Fruit fly (Drosophila melanogaster) whole organism, embryonic: ENCODE measurements around the gene Tbc1d22.

Experiments
- Asciz ChIP-seq: fragments of 200-800 bp; sonication (Bioruptor generic); optimal IDR thresholded peaks from 2 replicates; lab custom pipeline; 2017; ENCODE audit warnings: missing biosample characterization, mild to moderate bottlenecking, missing genetic modification characterization, missing genetic modification reagents
- CG10209 ChIP-seq: fragments of 200-800 bp; sonication (Bioruptor generic); optimal IDR thresholded peaks from 3 replicates; lab custom pipeline; 2017; ENCODE audit warnings: missing biosample characterization, mild to moderate bottlenecking, missing genetic modification characterization, missing genetic modification reagents
- CG10462 ChIP-seq: fragments of 200-800 bp; sonication (Bioruptor generic); optimal IDR thresholded peaks from 2 replicates; lab custom pipeline; 2016; ENCODE audit warnings: missing biosample characterization, missing genetic modification characterization
- CG10654 ChIP-seq: fragments of 200-800 bp; sonication (Bioruptor generic); optimal IDR thresholded peaks from 2 replicates; lab custom pipeline; 2016; ENCODE audit warnings: missing biosample characterization, missing genetic modification characterization
- CG11247 ChIP-seq: fragments of 200-800 bp; sonication (Bioruptor generic); IDR thresholded peaks from 2 replicates; pipeline ENCODE4 v1.3.6; 2022; ENCODE audit warnings: missing biosample characterization, missing genetic modification characterization
- CG11504 ChIP-seq: fragments of 200-800 bp; sonication (Bioruptor generic); optimal IDR thresholded peaks from 3 replicates; lab custom pipeline; 2019; ENCODE audit warnings: missing biosample characterization, mild to moderate bottlenecking, missing genetic modification characterization, moderate library complexity
- CG11696 ChIP-seq: fragments of 200-800 bp; sonication (Bioruptor generic); IDR thresholded peaks from 2 replicates; pipeline ENCODE4 v1.3.6; 2022; ENCODE audit warnings: missing biosample characterization, missing genetic modification characterization
- CG13775 ChIP-seq: fragments of 200-800 bp; sonication (Bioruptor generic); optimal IDR thresholded peaks from 3 replicates; lab custom pipeline; 2017; ENCODE audit warnings: missing biosample characterization, mild to moderate bottlenecking, missing genetic modification characterization
- CG14860 ChIP-seq: fragments of 200-800 bp; sonication (Bioruptor generic); IDR thresholded peaks from 3 replicates; pipeline ENCODE4 v1.3.6; 2022; ENCODE audit warnings: missing biosample characterization, missing genetic modification characterization; ENCODE audit not compliant: partially characterized antibody
- CG15011 ChIP-seq: fragments of 200-800 bp; sonication (Bioruptor generic); optimal IDR thresholded peaks from 3 replicates; lab custom pipeline; 2018; ENCODE audit warnings: missing biosample characterization, mild to moderate bottlenecking, missing genetic modification characterization
- CG17829 ChIP-seq: fragments of 200-800 bp; optimal IDR thresholded peaks from 2 replicates; lab custom pipeline; 2019; ENCODE audit warnings: missing biosample characterization, mild to moderate bottlenecking, missing genetic modification characterization, moderate library complexity
- CG18764 ChIP-seq: fragments of 200-800 bp; sonication (Bioruptor generic); optimal IDR thresholded peaks from 3 replicates; lab custom pipeline; 2016; ENCODE audit warnings: missing biosample characterization, missing genetic modification characterization
- CG2116 ChIP-seq: fragments of 200-800 bp; sonication (Bioruptor generic); optimal IDR thresholded peaks from 3 replicates; lab custom pipeline; 2018; ENCODE audit warnings: missing biosample characterization, mild to moderate bottlenecking, missing genetic modification characterization
- CG34422 ChIP-seq: fragments of 200-800 bp; sonication (Bioruptor generic); IDR thresholded peaks from 3 replicates; pipeline ENCODE4 v1.3.6; 2022; ENCODE audit warnings: missing biosample characterization, missing genetic modification characterization
- CG3838 ChIP-seq: fragments of 200-800 bp; sonication (Bioruptor generic); optimal IDR thresholded peaks from 3 replicates; lab custom pipeline; 2016; ENCODE audit warnings: missing biosample characterization, missing genetic modification characterization
- CG4854 ChIP-seq: fragments of 200-800 bp; sonication (Bioruptor generic); optimal IDR thresholded peaks from 2 replicates; lab custom pipeline; 2016; ENCODE audit warnings: missing biosample characterization, missing genetic modification characterization, inconsistent platforms
- CG5953 ChIP-seq: fragments of 200-800 bp; sonication (Bioruptor generic); IDR thresholded peaks from 2 replicates; pipeline ENCODE4 v1.3.6; 2022; ENCODE audit warnings: missing biosample characterization, missing genetic modification characterization
- CG6765 ChIP-seq: fragments of 200-800 bp; sonication (Bioruptor generic); optimal IDR thresholded peaks from 3 replicates; lab custom pipeline; 2017; ENCODE audit warnings: missing biosample characterization, mild to moderate bottlenecking, missing genetic modification characterization
- CG7271 ChIP-seq: fragments of 200-800 bp; sonication (Bioruptor generic); optimal IDR thresholded peaks from 2 replicates; lab custom pipeline; 2018; ENCODE audit warnings: missing biosample characterization, mild to moderate bottlenecking, missing genetic modification characterization, moderate library complexity
- CG7839 ChIP-seq: fragments of 200-800 bp; sonication (Bioruptor generic); optimal IDR thresholded peaks from 3 replicates; lab custom pipeline; 2018; ENCODE audit warnings: missing biosample characterization, mild to moderate bottlenecking, missing genetic modification characterization, moderate library complexity
- CG8478 ChIP-seq: fragments of >200 bp; optimal IDR thresholded peaks from 2 replicates; lab custom pipeline; 2018
- CTCF ChIP-seq: fragments of 200-800 bp; sonication (Bioruptor generic); optimal IDR thresholded peaks from 2 replicates; lab custom pipeline; 2017; ENCODE audit warnings: missing biosample characterization, mild to moderate bottlenecking, missing genetic modification characterization, moderate library complexity
- CoRest ChIP-seq: fragments of 200-800 bp; sonication (Bioruptor generic); optimal IDR thresholded peaks from 3 replicates; lab custom pipeline; 2018; ENCODE audit warnings: missing biosample characterization, mild to moderate bottlenecking, missing genetic modification characterization, moderate library complexity
- Dad ChIP-seq: fragments of 200-800 bp; sonication (Bioruptor generic); optimal IDR thresholded peaks from 3 replicates; lab custom pipeline; 2016; ENCODE audit warnings: missing biosample characterization, missing genetic modification characterization
- Dip2 ChIP-seq: fragments of 200-800 bp; sonication (Bioruptor generic); IDR thresholded peaks from 2 replicates; pipeline ENCODE4 v1.3.6; 2022; ENCODE audit warnings: missing biosample characterization, missing genetic modification characterization
- Dp ChIP-seq: fragments of 200-800 bp; sonication (Bioruptor generic); optimal IDR thresholded peaks from 2 replicates; lab custom pipeline; 2018; ENCODE audit warnings: missing biosample characterization, mild to moderate bottlenecking, missing genetic modification characterization, moderate library complexity
- E2f2 ChIP-seq: fragments of 200-800 bp; sonication (Bioruptor generic); IDR thresholded peaks from 2 replicates; pipeline ENCODE4 v1.3.6; 2022; ENCODE audit warnings: missing biosample characterization, missing genetic modification characterization
- HLH3B ChIP-seq: fragments of 200-800 bp; sonication (Bioruptor generic); IDR thresholded peaks from 2 replicates; pipeline ENCODE4 v1.3.6; 2022; ENCODE audit warnings: missing biosample characterization, missing genetic modification characterization
- HmgZ ChIP-seq: fragments of 200-800 bp; sonication (Bioruptor generic); optimal IDR thresholded peaks from 2 replicates; lab custom pipeline; 2018; ENCODE audit warnings: missing biosample characterization, mild to moderate bottlenecking, missing genetic modification characterization
- Nf-YB ChIP-seq: fragments of 200-800 bp; sonication (Bioruptor generic); optimal IDR thresholded peaks from 3 replicates; lab custom pipeline; 2019; ENCODE audit warnings: missing biosample characterization, mild to moderate bottlenecking, missing genetic modification characterization, moderate library complexity
- Poxn ChIP-seq: fragments of 200-800 bp; sonication (Bioruptor generic); IDR thresholded peaks from 2 replicates; pipeline ENCODE4 v1.3.6; 2022; ENCODE audit warnings: missing biosample characterization, missing genetic modification characterization
- Ptx1 ChIP-seq: fragments of 200-800 bp; sonication (Bioruptor generic); IDR thresholded peaks from 2 replicates; pipeline ENCODE4 v1.3.6; 2022; ENCODE audit warnings: missing biosample characterization, missing genetic modification characterization
- Xrp1 ChIP-seq: fragments of 200-800 bp; sonication (Bioruptor generic); IDR thresholded peaks from 2 replicates; pipeline ENCODE4 v1.3.6; 2022; ENCODE audit warnings: missing biosample characterization, missing genetic modification characterization
- ab ChIP-seq: fragments of 200-800 bp; sonication (Bioruptor generic); optimal IDR thresholded peaks from 2 replicates; lab custom pipeline; 2016; ENCODE audit warnings: missing biosample characterization, missing genetic modification characterization
- ara ChIP-seq: fragments of 200-800 bp; sonication (Bioruptor generic); IDR thresholded peaks from 2 replicates; pipeline ENCODE4 v1.3.6; 2022; ENCODE audit warnings: missing biosample characterization, missing genetic modification characterization
- bigmax ChIP-seq: fragments of 200-800 bp; sonication (Bioruptor generic); optimal IDR thresholded peaks from 2 replicates; lab custom pipeline; 2018; ENCODE audit warnings: missing biosample characterization, mild to moderate bottlenecking, missing genetic modification characterization
- btn ChIP-seq: fragments of 200-800 bp; sonication (Bioruptor generic); optimal IDR thresholded peaks from 2 replicates; lab custom pipeline; 2016; ENCODE audit warnings: missing biosample characterization, missing genetic modification characterization
- fd96Cb ChIP-seq: fragments of 200-800 bp; sonication (Bioruptor generic); optimal IDR thresholded peaks from 2 replicates; lab custom pipeline; 2018; ENCODE audit warnings: missing biosample characterization, mild to moderate bottlenecking, missing genetic modification characterization, moderate library complexity
- gce ChIP-seq: fragments of 200-800 bp; sonication (Bioruptor generic); IDR thresholded peaks from 3 replicates; pipeline ENCODE4 v1.3.6; 2022; ENCODE audit warnings: missing biosample characterization, missing genetic modification characterization
- gfzf ChIP-seq: fragments of 200-800 bp; sonication (Bioruptor generic); optimal IDR thresholded peaks from 2 replicates; lab custom pipeline; 2016; ENCODE audit warnings: missing biosample characterization, mild to moderate bottlenecking, missing genetic modification characterization, moderate library complexity
- grau ChIP-seq: fragments of 200-800 bp; optimal IDR thresholded peaks from 3 replicates; lab custom pipeline; 2019; ENCODE audit warnings: missing biosample characterization, mild to moderate bottlenecking, missing genetic modification characterization, moderate library complexity
- her ChIP-seq: fragments of 200-800 bp; sonication (Bioruptor generic); optimal IDR thresholded peaks from 2 replicates; lab custom pipeline; 2016; ENCODE audit warnings: missing biosample characterization, missing genetic modification characterization
- lilli ChIP-seq: fragments of 200-800 bp; sonication (Bioruptor generic); optimal IDR thresholded peaks from 3 replicates; lab custom pipeline; 2016; ENCODE audit warnings: missing biosample characterization, missing genetic modification characterization
- maf-S ChIP-seq: fragments of 200-800 bp; sonication (Bioruptor generic); optimal IDR thresholded peaks from 2 replicates; lab custom pipeline; 2016; ENCODE audit warnings: missing biosample characterization, missing genetic modification characterization
- mld ChIP-seq: fragments of 200-800 bp; sonication (Bioruptor generic); IDR thresholded peaks from 3 replicates; pipeline ENCODE4 v1.3.6; 2022; ENCODE audit warnings: missing biosample characterization, missing genetic modification characterization; ENCODE audit not compliant: partially characterized antibody
- nom ChIP-seq: fragments of 200-800 bp; sonication (Bioruptor generic); optimal IDR thresholded peaks from 2 replicates; lab custom pipeline; 2017; ENCODE audit warnings: missing biosample characterization, missing genetic modification characterization, mild to moderate bottlenecking, moderate library complexity, missing genetic modification reagents
- seq ChIP-seq: fragments of 200-800 bp; sonication (Bioruptor generic); IDR thresholded peaks from 2 replicates; pipeline ENCODE4 v1.3.6; 2022; ENCODE audit warnings: missing biosample characterization, missing genetic modification characterization
- sqz ChIP-seq: fragments of 200-800 bp; sonication (Bioruptor generic); optimal IDR thresholded peaks from 3 replicates; lab custom pipeline; 2018; ENCODE audit warnings: missing biosample characterization, mild to moderate bottlenecking, missing genetic modification characterization
- tio ChIP-seq: fragments of 200-800 bp; sonication (Bioruptor generic); optimal IDR thresholded peaks from 2 replicates; lab custom pipeline; 2017; ENCODE audit warnings: missing biosample characterization, missing genetic modification characterization, inconsistent platforms
- tna ChIP-seq: fragments of 200-800 bp; sonication (Bioruptor generic); IDR thresholded peaks from 2 replicates; pipeline ENCODE4 v1.3.6; 2022; ENCODE audit warnings: missing biosample characterization, missing genetic modification characterization; ENCODE audit not compliant: partially characterized antibody
- ttk ChIP-seq: fragments of 200-800 bp; sonication (Bioruptor generic); IDR thresholded peaks from 2 replicates; pipeline ENCODE4 v2.1.2; 2022; ENCODE audit warnings: missing biosample characterization, missing genetic modification characterization
- yki ChIP-seq: fragments of >200 bp; optimal IDR thresholded peaks from 3 replicates; lab custom pipeline; 2018
- zen2 ChIP-seq: fragments of 200-800 bp; sonication (Bioruptor generic); IDR thresholded peaks from 3 replicates; pipeline ENCODE4 v1.3.6; 2022; ENCODE audit warnings: missing biosample characterization, missing genetic modification characterization; ENCODE audit not compliant: partially characterized antibody

Tbc1d22 gene

dm6 chr3R:21065696-21066080, 36.3 kb upstream of the Tbc1d22 start (continued):
- no peak for TF ChIP-seq btn (GFP tag; lab: Kevin White, UChicago)
- no peak for TF ChIP-seq Xrp1 (GFP tag; lab: Robert Waterston, UW)
- TF ChIP-seq fd96Cb (tag; lab: Kevin White, UChicago): no peak
- TF ChIP-seq CG34422 (GFP tag; lab: Robert Waterston, UW): no peak
- TF ChIP-seq maf-S (GFP tag; lab: Kevin White, UChicago): no peak
- TF ChIP-seq lilli: no peak
- TF ChIP-seq tio (GFP tag; lab: Kevin White, UChicago): no peak
- TF ChIP-seq Dp (GFP tag; lab: Kevin White, UChicago): no peak
- TF ChIP-seq sqz: no peak
- TF ChIP-seq grau (tag; lab: Kevin White, UChicago): peak; percentile 89
- no peak for TF ChIP-seq bigmax (GFP tag; lab: Kevin White, UChicago)
- no peak for TF ChIP-seq CG4854 (GFP tag; lab: Kevin White, UChicago)
- TF ChIP-seq ara: no peak
- TF ChIP-seq tna: no peak
- no peak for TF ChIP-seq CG11504
- no peak for TF ChIP-seq Asciz (GFP tag; lab: Kevin White, UChicago)
- no peak for TF ChIP-seq Dip2
- no peak for TF ChIP-seq Nf-YB (GFP tag; lab: Kevin White, UChicago)
- no peak for TF ChIP-seq CG18764 (GFP tag; lab: Kevin White, UChicago)
- no peak for TF ChIP-seq CG17829 (tag; lab: Kevin White, UChicago)
- 0 out of 2 replicates have a peak, but pooled peaks have one; percentile 21 for TF ChIP-seq HLH3B
- no peak for TF ChIP-seq CG2116 (GFP tag; lab: Kevin White, UChicago)
- TF ChIP-seq CG7839: no peak
- no peak for TF ChIP-seq E2f2 (GFP tag; lab: Robert Waterston, UW)
- TF ChIP-seq Ptx1: 0 out of 2 replicates have a peak, but pooled peaks have one; percentile 17
- no peak for TF ChIP-seq CG11247
- TF ChIP-seq zen2: no peak
- TF ChIP-seq gce (GFP tag; lab: Robert Waterston, UW): no peak
- TF ChIP-seq nom (GFP tag; lab: Kevin White, UChicago): no peak
- TF ChIP-seq CoRest: no peak
- TF ChIP-seq CG6765 (GFP tag; lab: Kevin White, UChicago): no peak
- no peak for TF ChIP-seq CG10462 (GFP tag; lab: Kevin White, UChicago)
- no peak for TF ChIP-seq CG11696
- TF ChIP-seq CG8478: no peak
- peak; percentile 12 for TF ChIP-seq her (GFP tag; lab: Kevin White, UChicago)
- no peak for TF ChIP-seq Poxn (GFP tag; lab: Robert Waterston, UW)
- no peak for TF ChIP-seq seq
- TF ChIP-seq ttk (GFP tag; lab: Robert Waterston, UW): 0 out of 2 replicates have a peak, but pooled peaks have one; percentile 18
- no peak for TF ChIP-seq gfzf (GFP tag; lab: Kevin White, UChicago)
- TF ChIP-seq CG15011 (GFP tag; lab: Kevin White, UChicago): no peak
- TF ChIP-seq mld (GFP tag; lab: Robert Waterston, UW): no peak
- no peak for TF ChIP-seq CG10654
- no peak for TF ChIP-seq CG14860 (GFP tag; lab: Robert Waterston, UW)
- no peak for TF ChIP-seq CG13775 (GFP tag; lab: Kevin White, UChicago)
- TF ChIP-seq CG10209 (GFP tag; lab: Kevin White, UChicago): no peak
- no peak for TF ChIP-seq Dad (GFP tag; lab: Kevin White, UChicago)
- no peak for TF ChIP-seq CG7271 (tag; lab: Kevin White, UChicago)
- no peak for TF ChIP-seq CG5953 (GFP tag; lab: Robert Waterston, UW)
- no peak for TF ChIP-seq CG3838 (GFP tag; lab: Kevin White, UChicago)
- no peak for TF ChIP-seq HmgZ
- TF ChIP-seq yki (lab: Kevin White, UChicago): no peak
- no peak for TF ChIP-seq ab
- no peak for TF ChIP-seq CTCF (GFP tag; lab: Kevin White, UChicago)
